Fruit fly (Drosophila melanogaster) whole organism, embryonic: ENCODE data around the gene lilli.

Source experiments
- Bdp1 ChIP-seq: fragments of 200-800 bp; sonication (Bioruptor generic); optimal IDR thresholded peaks from 3 replicates; lab custom pipeline; 2016; ENCODE audit warnings: missing biosample characterization, missing genetic modification characterization
- Blimp-1 ChIP-seq: fragments of 200-800 bp; sonication (Bioruptor generic); optimal IDR thresholded peaks from 3 replicates; lab custom pipeline; 2018; ENCODE audit warnings: missing biosample characterization, missing genetic modification characterization, mild to moderate bottlenecking, moderate library complexity, missing genetic modification reagents
- CG10147 ChIP-seq: fragments of 200-800 bp; sonication (Bioruptor generic); optimal IDR thresholded peaks from 2 replicates; lab custom pipeline; 2019; ENCODE audit warnings: missing biosample characterization, mild to moderate bottlenecking, missing genetic modification characterization, moderate library complexity
- CG10267 ChIP-seq: fragments of 200-800 bp; sonication (Bioruptor generic); optimal IDR thresholded peaks from 2 replicates; lab custom pipeline; 2018; ENCODE audit warnings: missing biosample characterization, mild to moderate bottlenecking, missing genetic modification characterization, moderate library complexity
- CG10274 ChIP-seq: fragments of 200-800 bp; sonication (Bioruptor generic); optimal IDR thresholded peaks from 3 replicates; lab custom pipeline; 2017; ENCODE audit warnings: missing biosample characterization, mild to moderate bottlenecking, missing genetic modification characterization
- CG11398 ChIP-seq: fragments of 200-800 bp; sonication (Bioruptor generic); optimal IDR thresholded peaks from 2 replicates; lab custom pipeline; 2016; ENCODE audit warnings: missing biosample characterization, missing genetic modification characterization
- CG12219 ChIP-seq: fragments of 200-800 bp; sonication (Bioruptor generic); optimal IDR thresholded peaks from 3 replicates; lab custom pipeline; 2018; ENCODE audit warnings: missing biosample characterization, mild to moderate bottlenecking, missing genetic modification characterization
- CG12391 ChIP-seq: fragments of 200-800 bp; sonication (Bioruptor generic); optimal IDR thresholded peaks from 3 replicates; lab custom pipeline; 2018; ENCODE audit warnings: missing biosample characterization, mild to moderate bottlenecking, missing genetic modification characterization, moderate library complexity
- CG12659 ChIP-seq: fragments of 200-800 bp; sonication (Bioruptor generic); optimal IDR thresholded peaks from 3 replicates; lab custom pipeline; 2017; ENCODE audit warnings: mild to moderate bottlenecking, missing biosample characterization, missing genetic modification reagents, missing genetic modification characterization
- CG13287 ChIP-seq: fragments of 200-800 bp; sonication (Bioruptor generic); IDR thresholded peaks from 2 replicates; pipeline ENCODE4 v1.3.6; 2022; ENCODE audit warnings: missing biosample characterization, missing genetic modification characterization; ENCODE audit not compliant: partially characterized antibody
- CG13296 ChIP-seq: fragments of 200-800 bp; sonication (Bioruptor generic); optimal IDR thresholded peaks from 3 replicates; lab custom pipeline; 2018; ENCODE audit warnings: missing biosample characterization, mild to moderate bottlenecking, missing genetic modification characterization
- CG17385 ChIP-seq: fragments of 200-800 bp; sonication (Bioruptor generic); optimal IDR thresholded peaks from 3 replicates; lab custom pipeline; 2018; ENCODE audit warnings: missing biosample characterization, mild to moderate bottlenecking, missing genetic modification characterization
- CG1792 ChIP-seq: fragments of 200-800 bp; sonication (Bioruptor generic); optimal IDR thresholded peaks from 2 replicates; lab custom pipeline; 2016; ENCODE audit warnings: missing biosample characterization, missing genetic modification characterization
- CG18599 ChIP-seq: fragments of 200-800 bp; sonication (Bioruptor generic); optimal IDR thresholded peaks from 3 replicates; lab custom pipeline; 2017; ENCODE audit warnings: missing biosample characterization, missing genetic modification characterization, mild to moderate bottlenecking, moderate library complexity, missing genetic modification reagents
- CG2875 ChIP-seq: fragments of 200-800 bp; sonication (Bioruptor generic); optimal IDR thresholded peaks from 2 replicates; lab custom pipeline; 2017; ENCODE audit warnings: missing biosample characterization, mild to moderate bottlenecking, missing genetic modification characterization, missing genetic modification reagents
- CG34422 ChIP-seq: fragments of 200-800 bp; sonication (Bioruptor generic); IDR thresholded peaks from 3 replicates; pipeline ENCODE4 v1.3.6; 2022; ENCODE audit warnings: missing biosample characterization, missing genetic modification characterization
- CG7271 ChIP-seq: fragments of 200-800 bp; sonication (Bioruptor generic); optimal IDR thresholded peaks from 2 replicates; lab custom pipeline; 2018; ENCODE audit warnings: missing biosample characterization, mild to moderate bottlenecking, missing genetic modification characterization, moderate library complexity
- Dbx ChIP-seq: fragments of 200-800 bp; sonication (Bioruptor generic); IDR thresholded peaks from 3 replicates; pipeline ENCODE4 v1.3.6; 2022; ENCODE audit warnings: missing biosample characterization, missing genetic modification characterization
- Doc2 ChIP-seq: fragments of 200-800 bp; sonication (Bioruptor generic); IDR thresholded peaks from 2 replicates; pipeline ENCODE4 v1.3.6; 2022; ENCODE audit warnings: missing biosample characterization, missing genetic modification characterization
- HLH54F ChIP-seq: fragments of 200-800 bp; sonication (Bioruptor generic); optimal IDR thresholded peaks from 3 replicates; lab custom pipeline; 2016; ENCODE audit warnings: missing biosample characterization, missing genetic modification characterization
- HLHmδ ChIP-seq: fragments of 200-800 bp; sonication (Bioruptor generic); optimal IDR thresholded peaks from 2 replicates; lab custom pipeline; 2018; ENCODE audit warnings: missing biosample characterization, mild to moderate bottlenecking, missing genetic modification characterization, moderate library complexity
- Hr39 ChIP-seq: fragments of >200 bp; optimal IDR thresholded peaks from 2 replicates; lab custom pipeline; 2017
- MESR4 ChIP-seq: fragments of 200-800 bp; sonication (Bioruptor generic); optimal IDR thresholded peaks from 2 replicates; lab custom pipeline; 2018; ENCODE audit warnings: missing biosample characterization, mild to moderate bottlenecking, missing genetic modification characterization, moderate library complexity
- Mrtf ChIP-seq: fragments of 200-800 bp; sonication (Bioruptor generic); IDR thresholded peaks from 3 replicates; pipeline ENCODE4 v1.3.6; 2022; ENCODE audit warnings: missing biosample characterization, missing genetic modification characterization
- PHDP ChIP-seq: fragments of 200-800 bp; sonication (Bioruptor generic); optimal IDR thresholded peaks from 3 replicates; lab custom pipeline; 2018; ENCODE audit warnings: missing biosample characterization, mild to moderate bottlenecking, missing genetic modification characterization, moderate library complexity
- Ptx1 ChIP-seq: fragments of 200-800 bp; sonication (Bioruptor generic); IDR thresholded peaks from 2 replicates; pipeline ENCODE4 v1.3.6; 2022; ENCODE audit warnings: missing biosample characterization, missing genetic modification characterization
- Ssrp ChIP-seq: fragments of 200-800 bp; sonication (Bioruptor generic); optimal IDR thresholded peaks from 2 replicates; lab custom pipeline; 2018; ENCODE audit warnings: missing biosample characterization, mild to moderate bottlenecking, missing genetic modification characterization, moderate library complexity
- Tbp ChIP-seq: fragments of >200 bp; optimal IDR thresholded peaks from 2 replicates; lab custom pipeline; 2018; ENCODE audit warnings: missing biosample characterization, missing genetic modification characterization
- YL-1 ChIP-seq: fragments of 200-800 bp; sonication (Bioruptor generic); optimal IDR thresholded peaks from 3 replicates; lab custom pipeline; 2017; ENCODE audit warnings: missing biosample characterization, mild to moderate bottlenecking, missing genetic modification characterization
- ab ChIP-seq: fragments of 200-800 bp; sonication (Bioruptor generic); optimal IDR thresholded peaks from 2 replicates; lab custom pipeline; 2016; ENCODE audit warnings: missing biosample characterization, missing genetic modification characterization
- br ChIP-seq: fragments of >200 bp; optimal IDR thresholded peaks from 2 replicates; lab custom pipeline; 2017
- caup ChIP-seq: fragments of 200-800 bp; sonication (Bioruptor generic); optimal IDR thresholded peaks from 3 replicates; lab custom pipeline; 2017; ENCODE audit warnings: missing biosample characterization, mild to moderate bottlenecking, missing genetic modification characterization, moderate library complexity; ENCODE audit not compliant: severe bottlenecking
- crol ChIP-seq: fragments of 200-800 bp; sonication (Bioruptor generic); IDR thresholded peaks from 2 replicates; pipeline ENCODE4 v1.3.6; 2022; ENCODE audit warnings: missing biosample characterization, missing genetic modification characterization
- crp ChIP-seq, 2 experiments: fragments of 200-800 bp; sonication (Bioruptor generic); optimal IDR thresholded peaks; 2 replicates in 1 of 2; 3 replicates in 1 of 2; lab custom pipeline; 2017; ENCODE audit warnings: missing biosample characterization in 2 of 2, missing genetic modification characterization in 2 of 2, mild to moderate bottlenecking in 1 of 2, moderate library complexity in 1 of 2
- dmrt99B ChIP-seq: fragments of 200-800 bp; sonication (Bioruptor generic); optimal IDR thresholded peaks from 2 replicates; lab custom pipeline; 2018; ENCODE audit warnings: missing biosample characterization, mild to moderate bottlenecking, missing genetic modification characterization, moderate library complexity
- dysf ChIP-seq: fragments of 200-800 bp; sonication (Bioruptor generic); IDR thresholded peaks from 3 replicates; pipeline ENCODE4 v1.3.6; 2022; ENCODE audit warnings: missing biosample characterization, missing genetic modification characterization
- en ChIP-seq: fragments of 200-800 bp; sonication (Bioruptor generic); optimal IDR thresholded peaks from 2 replicates; lab custom pipeline; 2016; ENCODE audit warnings: missing biosample characterization, missing genetic modification characterization
- fd3F ChIP-seq: fragments of 200-800 bp; sonication (Bioruptor generic); optimal IDR thresholded peaks from 2 replicates; lab custom pipeline; 2018; ENCODE audit warnings: missing biosample characterization, mild to moderate bottlenecking, missing genetic modification characterization, moderate library complexity
- hb ChIP-seq: fragments of 200-800 bp; sonication (Bioruptor generic); IDR thresholded peaks from 3 replicates; pipeline ENCODE4 v1.3.6; 2022; ENCODE audit warnings: missing biosample characterization, missing genetic modification characterization; ENCODE audit not compliant: partially characterized antibody
- lab ChIP-seq: fragments of 200-800 bp; sonication (Bioruptor generic); optimal IDR thresholded peaks from 3 replicates; lab custom pipeline; 2017; ENCODE audit warnings: missing biosample characterization, missing genetic modification characterization, mild to moderate bottlenecking, moderate library complexity, missing genetic modification reagents
- nau ChIP-seq: fragments of 200-800 bp; sonication (Bioruptor generic); optimal IDR thresholded peaks from 3 replicates; lab custom pipeline; 2017; ENCODE audit warnings: missing biosample characterization, mild to moderate bottlenecking, missing genetic modification characterization, missing genetic modification reagents
- sd ChIP-seq: fragments of 200-800 bp; sonication (Bioruptor generic); optimal IDR thresholded peaks from 3 replicates; lab custom pipeline; 2018; ENCODE audit warnings: missing biosample characterization, mild to moderate bottlenecking, missing genetic modification characterization, moderate library complexity
- sens ChIP-seq: fragments of 200-800 bp; sonication (Bioruptor generic); peaks from one replicate; lab custom pipeline; 2016; ENCODE audit warnings: missing biosample characterization, missing genetic modification characterization
- sqz ChIP-seq: fragments of 200-800 bp; sonication (Bioruptor generic); optimal IDR thresholded peaks from 3 replicates; lab custom pipeline; 2018; ENCODE audit warnings: missing biosample characterization, mild to moderate bottlenecking, missing genetic modification characterization
- stc ChIP-seq: fragments of 200-800 bp; sonication (Bioruptor generic); IDR thresholded peaks from 2 replicates; pipeline ENCODE4 v1.3.6; 2022; ENCODE audit warnings: missing biosample characterization, missing genetic modification characterization
- sug ChIP-seq: fragments of 200-800 bp; optimal IDR thresholded peaks from 2 replicates; lab custom pipeline; 2019; ENCODE audit warnings: missing biosample characterization, mild to moderate bottlenecking, missing genetic modification characterization, moderate library complexity
- tin ChIP-seq: fragments of 200-800 bp; sonication (Bioruptor generic); optimal IDR thresholded peaks from 3 replicates; lab custom pipeline; 2016; ENCODE audit warnings: missing biosample characterization, missing genetic modification characterization
- tll ChIP-seq, 2 experiments: fragments of 200-800 bp in 1 of 2; fragments of >200 bp in 1 of 2; sonication (Bioruptor generic) in 1 of 2; optimal IDR thresholded peaks; 2 replicates each; lab custom pipeline; 2017 to 2019; ENCODE audit warnings: missing biosample characterization in 2 of 2, missing genetic modification characterization in 2 of 2, mild to moderate bottlenecking in 1 of 2, moderate library complexity in 1 of 2
- tup ChIP-seq: fragments of 200-800 bp; sonication (Bioruptor generic); optimal IDR thresholded peaks from 2 replicates; lab custom pipeline; 2016; ENCODE audit warnings: missing biosample characterization, mild to moderate bottlenecking, missing genetic modification characterization, moderate library complexity

Gene lilli

dm6 chr2L:2872309-2872932 is 13.3 kb upstream of the lilli start (continued):
- TF ChIP-seq nau (GFP tag; lab: Kevin White, UChicago) (peak; percentile 30), dysf (GFP tag; lab: Robert Waterston, UW) (peak; percentile 72), ab (GFP tag; lab: Kevin White, UChicago) (no peak), CG7271 (tag; lab: Kevin White, UChicago) (no peak), CG13296 (GFP tag; lab: Kevin White, UChicago) (peak; percentile 55), CG10147 (GFP tag; lab: Kevin White, UChicago) (peak; percentile 31), CG12219 (GFP tag; lab: Kevin White, UChicago) (peak; percentile 15), Bdp1 (GFP tag; lab: Kevin White, UChicago) (no peak), Dbx (peak; percentile 26; the same call in 1 of the 3 replicates), CG10267 (peak; percentile 5), CG13287 (GFP tag; lab: Robert Waterston, UW) (0 out of 2 replicates have a peak, but pooled peaks have one; percentile 12), CG11398 (GFP tag; lab: Kevin White, UChicago) (no peak), MESR4 (GFP tag; lab: Kevin White, UChicago) (no peak), CG18599 (peak; percentile 78), Doc2 (GFP tag; lab: Robert Waterston, UW) (no peak), crol (GFP tag; lab: Robert Waterston, UW) (no peak), CG1792 (no peak), CG12391 (tag; lab: Kevin White, UChicago) (peak; percentile 3), stc (GFP tag; lab: Robert Waterston, UW) (peak; percentile 28; the same call in 1 of the 2 replicates), crp (GFP tag; optimal IDR thresholded peaks at IDR 0.05; lab: Kevin White, UChicago) (peak in 1 of 2 experiments; percentile 34), caup (GFP tag; lab: Kevin White, UChicago) (peak; percentile 57), Mrtf (GFP tag; lab: Robert Waterston, UW) (no peak), fd3F (GFP tag; lab: Kevin White, UChicago) (peak; percentile 67), CG2875 (GFP tag; lab: Kevin White, UChicago) (peak; percentile 1), Ptx1 (GFP tag; lab: Robert Waterston, UW) (peak; percentile 66), br (lab: Kevin White, UChicago) (no peak), sug (tag; lab: Kevin White, UChicago) (peak; percentile 55), Hr39 (no peak), lab (GFP tag; lab: Kevin White, UChicago) (peak; percentile 59), hb (no peak), CG12659 (peak; percentile 47), tin (GFP tag; lab: Kevin White, UChicago) (no peak), HLHmδ (GFP tag; lab: Kevin White, UChicago) (no peak), tll (GFP tag; optimal IDR thresholded peaks at IDR 0.05; lab: Kevin White, UChicago) (no peak), Blimp-1 (GFP tag; lab: Kevin White, UChicago) (peak; percentile 56), Ssrp (tag; lab: Kevin White, UChicago) (peak; percentile 16), PHDP (peak; percentile 13), sens (peak; percentile 85), en (GFP tag; lab: Kevin White, UChicago) (no peak), CG17385 (GFP tag; lab: Kevin White, UChicago) (peak; percentile 30), HLH54F (no peak), CG34422 (peak; percentile 38; the same call in 1 of the 3 replicates), sd (peak; percentile 95), sqz (GFP tag; lab: Kevin White, UChicago) (peak; percentile 63), dmrt99B (tag; lab: Kevin White, UChicago) (peak; percentile 60), YL-1 (GFP tag; lab: Kevin White, UChicago) (peak; percentile 22), CG10274 (GFP tag; lab: Kevin White, UChicago) (peak; percentile 61), tup (peak; percentile 20), Tbp (GFP tag; lab: Kevin White, UChicago) (no peak)
